Fruit fly (Drosophila melanogaster): ENCODE results near the gene CG4950.

DNA sequence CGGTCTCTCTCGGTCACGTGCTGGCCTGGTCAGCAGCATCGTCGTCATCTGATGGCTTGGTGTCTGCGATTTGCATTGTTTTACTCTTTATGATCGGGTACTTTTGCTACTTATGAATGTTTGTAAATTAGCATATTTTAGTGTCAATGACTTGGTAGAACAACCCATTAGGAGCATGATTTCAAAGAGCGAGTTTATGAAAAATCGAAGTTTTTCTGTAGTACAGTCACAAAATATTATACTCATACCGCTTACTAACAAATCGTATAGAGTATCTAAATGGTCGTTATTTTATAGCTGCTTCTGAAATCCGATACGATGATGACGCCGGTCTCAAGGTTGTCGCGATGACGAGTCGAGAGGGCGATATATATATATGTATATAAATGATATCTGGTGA is 18.3 kb upstream of the CG4950 start:
- TF ChIP-seq pan (optimal IDR thresholded peaks at IDR 0.05) (no peak), psq (optimal IDR thresholded peaks at IDR 0.05) (no peak), Dll (optimal IDR thresholded peaks at IDR 0.05) (no peak), EcR (GFP tag; optimal IDR thresholded peaks at IDR 0.05) (no peak), usp (GFP tag; optimal IDR thresholded peaks at IDR 0.05) (no peak), CG8478 (optimal IDR thresholded peaks at IDR 0.05) (no peak)

Data from whole organism.